Worm (Caenorhabditis elegans): ENCODE data around the gene zipt-2.3.

zipt-2.3 gene

ce11 chrII:13725793-13726192 is 10.1 kb upstream of the zipt-2.3 start, which contains the start of the genes Y54G9A.7 and bub-3:
TSS of gene Y54G9A.7 (minus strand) at chrII:13725799.
TSS of gene bub-3 (plus strand) at chrII:13726062.
- TF ChIP-seq F13C5.2 (tag; optimal IDR thresholded peaks at IDR 0.05) (no peak), ama-1 (optimal IDR thresholded peaks at IDR 0.05) (no peak), hmbx-1 (tag; optimal IDR thresholded peaks at IDR 0.05) (no peak), ceh-13 (GFP tag; optimal IDR thresholded peaks at IDR 0.05) (no peak), B0310.2 (tag; optimal IDR thresholded peaks at IDR 0.05) (no peak), tra-4 (tag; optimal IDR thresholded peaks at IDR 0.05) (no peak), hnd-1 (tag; optimal IDR thresholded peaks at IDR 0.05) (no peak), ets-7 (tag; optimal IDR thresholded peaks at IDR 0.05) (no peak), tbx-11 (GFP tag; IDR thresholded peaks at IDR 0.05) (no peak)

ce11 chrII:13723754-13724153 is 8.1 kb upstream of the zipt-2.3 start:
- no peak for TF ChIP-seq ceh-36 (tag; optimal IDR thresholded peaks at IDR 0.05)
- no peak for TF ChIP-seq flt-1 (GFP tag; IDR thresholded peaks at IDR 0.05)
- TF ChIP-seq tra-4 (tag; optimal IDR thresholded peaks at IDR 0.05) = no peak
- no peak for TF ChIP-seq aly-1 (tag; optimal IDR thresholded peaks at IDR 0.05)
- TF ChIP-seq hmg-4 (GFP tag; optimal IDR thresholded peaks at IDR 0.05) = no peak
- TF ChIP-seq hnd-1 (tag; optimal IDR thresholded peaks at IDR 0.05) = no peak
- no peak for TF ChIP-seq scrt-1 (GFP tag; IDR thresholded peaks at IDR 0.05)
- no peak for TF ChIP-seq pes-1 (GFP tag; IDR thresholded peaks at IDR 0.05)
- no peak for TF ChIP-seq sea-1 (GFP tag; conservative IDR thresholded peaks at IDR 0.05)
- no peak for TF ChIP-seq F13C5.2 (tag; optimal IDR thresholded peaks at IDR 0.05)
- TF ChIP-seq B0310.2 (tag; optimal IDR thresholded peaks at IDR 0.05) = no peak
- no peak for TF ChIP-seq ama-1 (optimal IDR thresholded peaks at IDR 0.05)
- no peak for TF ChIP-seq ceh-13 (GFP tag; optimal IDR thresholded peaks at IDR 0.05)
- no peak for TF ChIP-seq ets-7 (tag; optimal IDR thresholded peaks at IDR 0.05)

DNA sequence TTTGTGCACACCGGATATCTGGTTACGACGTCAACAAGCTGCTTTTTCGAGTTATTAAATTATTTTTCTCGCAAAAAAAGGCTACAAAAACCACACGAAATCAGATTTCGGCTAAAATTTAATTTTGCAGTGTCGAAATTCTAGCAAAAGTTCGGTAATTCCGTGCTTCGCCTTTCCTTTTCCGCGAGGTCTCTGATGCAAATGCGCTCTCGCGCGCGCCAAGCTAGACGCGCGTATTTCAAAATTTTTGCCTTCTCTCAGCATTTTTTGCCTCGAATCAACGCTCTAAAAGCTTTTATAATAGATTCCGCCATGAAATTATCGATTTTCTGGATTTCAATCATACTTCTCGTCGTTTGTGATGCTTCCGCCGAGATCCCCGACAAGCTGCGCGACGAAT is 7.1 kb upstream of the zipt-2.3 start, which contains the start of gene Y54G9A.5:
Y54G9A.5 (plus strand) TSS at position 245 of the 400 bp plus-strand sequence.
- TF ChIP-seq pes-1 (GFP tag; IDR thresholded peaks at IDR 0.05) (no peak), tra-4 (tag; optimal IDR thresholded peaks at IDR 0.05) (no peak), B0310.2 (tag; optimal IDR thresholded peaks at IDR 0.05) (no peak), F13C5.2 (tag; optimal IDR thresholded peaks at IDR 0.05) (no peak), scrt-1 (GFP tag; IDR thresholded peaks at IDR 0.05) (no peak), sea-1 (GFP tag; conservative IDR thresholded peaks at IDR 0.05) (no peak), flt-1 (GFP tag; IDR thresholded peaks at IDR 0.05) (no peak), hmbx-1 (tag; optimal IDR thresholded peaks at IDR 0.05) (no peak), ceh-13 (GFP tag; optimal IDR thresholded peaks at IDR 0.05) (no peak), tbx-11 (GFP tag; IDR thresholded peaks at IDR 0.05) (no peak), tbx-37 (GFP tag; conservative IDR thresholded peaks at IDR 0.05) (no peak), hmg-4 (GFP tag; optimal IDR thresholded peaks at IDR 0.05) (no peak), aly-1 (tag; optimal IDR thresholded peaks at IDR 0.05) (no peak), ama-1 (optimal IDR thresholded peaks at IDR 0.05) (no peak), hnd-1 (tag; optimal IDR thresholded peaks at IDR 0.05) (no peak), ets-7 (tag; optimal IDR thresholded peaks at IDR 0.05) (no peak), ceh-36 (tag; optimal IDR thresholded peaks at IDR 0.05) (no peak)

DNA sequence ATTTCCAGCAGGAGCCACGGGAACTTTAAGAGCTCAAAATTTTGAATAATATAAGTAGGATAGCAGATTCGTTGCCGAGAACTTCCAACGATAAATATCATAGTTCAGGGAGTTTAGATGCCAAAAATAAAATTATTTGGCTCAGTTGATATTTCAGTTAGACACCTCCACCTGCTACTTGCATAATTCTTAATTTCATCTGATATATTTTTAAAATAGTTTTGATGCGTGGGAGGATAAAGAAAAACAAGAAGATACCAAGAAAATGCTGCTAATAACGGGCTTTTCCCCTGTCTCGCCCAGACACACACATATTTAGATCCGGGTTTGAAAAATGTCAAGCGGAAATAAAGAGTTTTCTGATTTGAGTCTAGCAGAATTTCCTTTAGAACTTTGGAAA is 5.5 kb upstream of the zipt-2.3 start, which contains the start of gene sre-46:
sre-46 (minus strand) TSS at position 101 of the 400 bp plus-strand sequence.
- TF ChIP-seq tra-4 (tag; optimal IDR thresholded peaks at IDR 0.05) (no peak), hmg-4 (GFP tag; optimal IDR thresholded peaks at IDR 0.05) (no peak), ceh-13 (GFP tag; optimal IDR thresholded peaks at IDR 0.05) (no peak), ets-7 (tag; optimal IDR thresholded peaks at IDR 0.05) (no peak), sea-1 (GFP tag; conservative IDR thresholded peaks at IDR 0.05) (no peak), B0310.2 (tag; optimal IDR thresholded peaks at IDR 0.05) (no peak), tbx-11 (GFP tag; IDR thresholded peaks at IDR 0.05) (no peak), flt-1 (GFP tag; IDR thresholded peaks at IDR 0.05) (no peak), ama-1 (optimal IDR thresholded peaks at IDR 0.05) (no peak), pes-1 (GFP tag; IDR thresholded peaks at IDR 0.05) (no peak), F13C5.2 (tag; optimal IDR thresholded peaks at IDR 0.05) (no peak), scrt-1 (GFP tag; IDR thresholded peaks at IDR 0.05) (no peak), tbx-37 (GFP tag; conservative IDR thresholded peaks at IDR 0.05) (no peak), hmbx-1 (tag; optimal IDR thresholded peaks at IDR 0.05) (no peak), ceh-36 (tag; optimal IDR thresholded peaks at IDR 0.05) (no peak), hnd-1 (tag; optimal IDR thresholded peaks at IDR 0.05) (no peak), aly-1 (tag; optimal IDR thresholded peaks at IDR 0.05) (no peak)

DNA sequence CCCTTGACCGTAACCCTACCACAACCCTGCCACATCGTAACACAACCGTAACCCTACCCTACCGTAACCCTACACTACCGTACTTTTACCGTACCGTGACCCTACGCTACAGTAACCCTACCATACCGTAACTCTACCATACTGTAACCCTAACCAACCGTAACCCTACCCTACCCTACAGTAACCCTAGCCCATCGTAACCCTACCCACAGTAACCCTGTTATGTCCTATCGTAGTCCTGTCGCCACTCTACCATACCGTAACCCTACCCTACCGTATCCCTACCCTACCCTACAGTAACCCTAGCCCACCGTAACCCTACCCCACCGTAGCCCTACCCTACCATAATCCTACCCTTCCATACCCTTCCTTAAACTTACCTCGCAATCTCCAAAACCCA is 5.0 kb upstream of the zipt-2.3 start:
- TF ChIP-seq aly-1 (tag; optimal IDR thresholded peaks at IDR 0.05) = no peak
- TF ChIP-seq sea-1 (GFP tag; conservative IDR thresholded peaks at IDR 0.05) = no peak
- TF ChIP-seq ceh-13 (GFP tag; optimal IDR thresholded peaks at IDR 0.05) = no peak
- TF ChIP-seq B0310.2 (tag; optimal IDR thresholded peaks at IDR 0.05) = no peak
- TF ChIP-seq flt-1 (GFP tag; IDR thresholded peaks at IDR 0.05) = no peak
- TF ChIP-seq hnd-1 (tag; optimal IDR thresholded peaks at IDR 0.05) = no peak
- TF ChIP-seq pes-1 (GFP tag; IDR thresholded peaks at IDR 0.05) = no peak
- no peak for TF ChIP-seq F13C5.2 (tag; optimal IDR thresholded peaks at IDR 0.05)
- TF ChIP-seq ets-7 (tag; optimal IDR thresholded peaks at IDR 0.05) = no peak
- no peak for TF ChIP-seq tbx-37 (GFP tag; conservative IDR thresholded peaks at IDR 0.05)

DNA sequence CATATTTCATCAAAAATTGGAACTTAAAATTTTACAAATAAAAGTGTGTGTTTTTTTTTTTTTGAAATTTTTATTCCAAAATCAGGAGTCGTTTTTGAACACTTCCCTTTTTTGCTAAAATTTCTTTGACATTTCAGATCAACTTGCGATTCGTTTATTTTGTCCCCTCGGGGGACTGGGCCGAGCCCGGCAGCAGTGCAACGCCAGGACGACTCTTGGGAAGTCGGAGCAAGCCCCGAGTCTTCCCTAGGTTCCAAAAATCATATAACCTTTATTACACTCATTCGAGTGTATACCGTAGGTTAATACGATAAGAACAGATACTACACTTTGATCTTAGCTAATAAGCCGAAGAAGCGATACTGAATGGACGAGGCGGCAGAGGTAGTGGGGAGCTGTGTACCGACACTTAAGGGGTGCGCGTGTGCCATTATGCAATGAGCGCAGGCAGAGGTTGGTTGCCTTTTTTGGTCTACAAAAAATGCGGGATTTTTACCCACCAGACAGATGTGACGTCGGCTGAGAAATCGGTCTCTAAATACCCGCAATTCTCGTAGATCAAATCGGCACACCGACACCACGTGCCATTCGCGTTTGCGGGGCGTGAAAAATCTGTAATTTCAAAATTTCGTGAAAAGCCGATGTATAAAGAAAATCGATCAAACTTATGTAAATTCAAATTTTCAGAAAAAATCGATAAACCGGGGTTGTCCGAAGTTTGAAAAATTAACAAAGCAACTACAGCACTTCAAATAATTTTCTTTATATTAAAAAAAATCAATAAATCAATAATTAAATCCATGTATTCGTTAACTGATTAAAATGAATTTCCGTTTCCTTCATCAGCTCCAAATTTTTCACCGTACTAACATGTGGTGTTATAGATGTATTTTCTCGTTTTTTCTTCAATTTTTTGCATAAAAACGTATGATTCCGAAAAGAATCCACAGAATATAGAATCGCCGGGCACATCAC is 2.0 kb upstream of the zipt-2.3 start:
- TF ChIP-seq tbx-11 (GFP tag; IDR thresholded peaks at IDR 0.05) (no peak), tra-4 (tag; optimal IDR thresholded peaks at IDR 0.05) (no peak), sea-1 (GFP tag; conservative IDR thresholded peaks at IDR 0.05) (no peak), tbx-37 (GFP tag; conservative IDR thresholded peaks at IDR 0.05) (no peak), F13C5.2 (tag; optimal IDR thresholded peaks at IDR 0.05) (no peak), hmg-4 (GFP tag; optimal IDR thresholded peaks at IDR 0.05) (no peak), ceh-36 (tag; optimal IDR thresholded peaks at IDR 0.05) (no peak), hnd-1 (tag; optimal IDR thresholded peaks at IDR 0.05) (no peak), B0310.2 (tag; optimal IDR thresholded peaks at IDR 0.05) (no peak), hmbx-1 (tag; optimal IDR thresholded peaks at IDR 0.05) (no peak), ets-7 (tag; optimal IDR thresholded peaks at IDR 0.05) (no peak), ceh-13 (GFP tag; optimal IDR thresholded peaks at IDR 0.05) (no peak), ama-1 (optimal IDR thresholded peaks at IDR 0.05) (no peak), flt-1 (GFP tag; IDR thresholded peaks at IDR 0.05) (no peak), scrt-1 (GFP tag; IDR thresholded peaks at IDR 0.05) (no peak), pes-1 (GFP tag; IDR thresholded peaks at IDR 0.05) (no peak)

Measured in whole organism, early embryonic.